Fruit fly (Drosophila melanogaster) whole organism, embryonic: Measurements from ENCODE around the gene CG32299.

Experiments
- Antp ChIP-seq: fragments of 200-800 bp; sonication (Bioruptor generic); optimal IDR thresholded peaks from 3 replicates; lab custom pipeline; 2016; ENCODE audit warnings: missing biosample characterization, missing genetic modification characterization
- Asciz ChIP-seq: fragments of 200-800 bp; sonication (Bioruptor generic); optimal IDR thresholded peaks from 2 replicates; lab custom pipeline; 2017; ENCODE audit warnings: missing biosample characterization, mild to moderate bottlenecking, missing genetic modification characterization, missing genetic modification reagents
- B-H2 ChIP-seq: fragments of 200-800 bp; sonication (Bioruptor generic); optimal IDR thresholded peaks from 2 replicates; lab custom pipeline; 2018; ENCODE audit warnings: missing biosample characterization, mild to moderate bottlenecking, missing genetic modification characterization
- Blimp-1 ChIP-seq: fragments of 200-800 bp; sonication (Bioruptor generic); optimal IDR thresholded peaks from 3 replicates; lab custom pipeline; 2018; ENCODE audit warnings: missing biosample characterization, missing genetic modification characterization, mild to moderate bottlenecking, moderate library complexity, missing genetic modification reagents
- CG10209 ChIP-seq: fragments of 200-800 bp; sonication (Bioruptor generic); optimal IDR thresholded peaks from 3 replicates; lab custom pipeline; 2017; ENCODE audit warnings: missing biosample characterization, mild to moderate bottlenecking, missing genetic modification characterization, missing genetic modification reagents
- CG11456 ChIP-seq: fragments of 200-800 bp; sonication (Bioruptor generic); IDR thresholded peaks from 3 replicates; pipeline ENCODE4 v1.3.6; 2022; ENCODE audit warnings: missing biosample characterization, missing genetic modification characterization
- CG17802 ChIP-seq: fragments of 200-800 bp; sonication (Bioruptor generic); optimal IDR thresholded peaks from 2 replicates; lab custom pipeline; 2018; ENCODE audit warnings: missing biosample characterization, mild to moderate bottlenecking, missing genetic modification characterization, moderate library complexity
- CG18011 ChIP-seq: fragments of 200-800 bp; sonication (Bioruptor generic); optimal IDR thresholded peaks from 2 replicates; lab custom pipeline; 2017; ENCODE audit warnings: missing biosample characterization, missing genetic modification characterization, mild to moderate bottlenecking, moderate library complexity, missing genotype
- CG32532 ChIP-seq: fragments of 200-800 bp; sonication (Bioruptor generic); IDR thresholded peaks from 2 replicates; pipeline ENCODE4 v1.3.6; 2022; ENCODE audit warnings: missing biosample characterization, missing genetic modification characterization
- CG32772 ChIP-seq: fragments of 200-800 bp; sonication (Bioruptor generic); IDR thresholded peaks from 2 replicates; pipeline ENCODE4 v1.3.6; 2022; ENCODE audit warnings: missing biosample characterization, missing genetic modification characterization
- CG3726 ChIP-seq: fragments of 200-800 bp; sonication (Bioruptor generic); IDR thresholded peaks from 3 replicates; pipeline ENCODE4, ENCODE4 v1.3.6; 2022; ENCODE audit warnings: missing biosample characterization, missing genetic modification characterization
- CG4404 ChIP-seq: fragments of 200-800 bp; sonication (Bioruptor generic); IDR thresholded peaks from 2 replicates; pipeline ENCODE4 v1.3.6; 2022; ENCODE audit warnings: missing biosample characterization, missing genetic modification characterization
- CG9609 ChIP-seq: fragments of 200-800 bp; sonication (Bioruptor generic); optimal IDR thresholded peaks from 3 replicates; lab custom pipeline; 2016; ENCODE audit warnings: missing biosample characterization, missing genetic modification characterization
- CG9876 ChIP-seq: fragments of 200-800 bp; sonication (Bioruptor generic); optimal IDR thresholded peaks from 2 replicates; lab custom pipeline; 2016; ENCODE audit warnings: missing biosample characterization, missing genetic modification characterization
- CrebB ChIP-seq: fragments of 200-800 bp; sonication (Bioruptor generic); optimal IDR thresholded peaks from 3 replicates; lab custom pipeline; 2018; ENCODE audit warnings: missing biosample characterization, mild to moderate bottlenecking, missing genetic modification characterization
- D19A ChIP-seq: fragments of 200-800 bp; optimal IDR thresholded peaks from 3 replicates; lab custom pipeline; 2019; ENCODE audit warnings: missing biosample characterization, mild to moderate bottlenecking, missing genetic modification characterization, moderate library complexity
- E2f2 ChIP-seq: fragments of 200-800 bp; sonication (Bioruptor generic); IDR thresholded peaks from 2 replicates; pipeline ENCODE4 v1.3.6; 2022; ENCODE audit warnings: missing biosample characterization, missing genetic modification characterization
- Ets65A ChIP-seq: fragments of 200-800 bp; sonication (Bioruptor generic); peaks from one replicate; lab custom pipeline; 2016; ENCODE audit warnings: missing biosample characterization, missing genetic modification characterization
- GATAe ChIP-seq: fragments of 200-800 bp; sonication (Bioruptor generic); conservative IDR thresholded peaks from 2 replicates; pipeline ENCODE4 v1.3.6; 2022; ENCODE audit warnings: missing biosample characterization, missing genetic modification characterization
- Gug ChIP-seq: fragments of 200-800 bp; sonication (Bioruptor generic); IDR thresholded peaks from 4 replicates; pipeline ENCODE4 v1.3.6; 2022; ENCODE audit warnings: missing biosample characterization, missing genetic modification characterization
- H15 ChIP-seq: fragments of 200-800 bp; sonication (Bioruptor generic); IDR thresholded peaks from 3 replicates; pipeline ENCODE4 v1.3.6; 2022; ENCODE audit warnings: missing biosample characterization, missing genetic modification characterization
- HLH54F ChIP-seq: fragments of 200-800 bp; sonication (Bioruptor generic); optimal IDR thresholded peaks from 3 replicates; lab custom pipeline; 2016; ENCODE audit warnings: missing biosample characterization, missing genetic modification characterization
- Med ChIP-seq: fragments of 200-800 bp; sonication (Bioruptor generic); peaks from one replicate; lab custom pipeline; 2016; ENCODE audit warnings: missing biosample characterization, missing genetic modification characterization, mild to moderate bottlenecking, inconsistent platforms, moderate library complexity
- Pdp1 ChIP-seq, 2 experiments: fragments of 200-800 bp; sonication (Bioruptor generic); optimal IDR thresholded peaks; 3 replicates each; lab custom pipeline; 2016; ENCODE audit warnings: missing biosample characterization in 2 of 2, missing genetic modification characterization in 2 of 2, mild to moderate bottlenecking in 1 of 2, moderate library complexity in 1 of 2
- Side ChIP-seq: fragments of 200-800 bp; sonication (Bioruptor generic); optimal IDR thresholded peaks from 2 replicates; lab custom pipeline; 2016; ENCODE audit warnings: missing biosample characterization, missing genetic modification characterization
- Six4 ChIP-seq: fragments of 200-800 bp; sonication (Bioruptor generic); optimal IDR thresholded peaks from 2 replicates; lab custom pipeline; 2016; ENCODE audit warnings: missing biosample characterization, missing genetic modification characterization
- Sox102F ChIP-seq: fragments of 200-800 bp; sonication (Bioruptor generic); optimal IDR thresholded peaks from 2 replicates; lab custom pipeline; 2018; ENCODE audit warnings: missing biosample characterization, mild to moderate bottlenecking, missing genetic modification characterization, moderate library complexity
- abd-A ChIP-seq: fragments of 200-800 bp; sonication (Bioruptor generic); optimal IDR thresholded peaks from 3 replicates; lab custom pipeline; 2019; ENCODE audit warnings: missing biosample characterization, mild to moderate bottlenecking, missing genetic modification characterization, moderate library complexity
- bsh ChIP-seq, 2 experiments: fragments of 200-800 bp; sonication (Bioruptor generic); optimal IDR thresholded peaks; 2 replicates each; lab custom pipeline; 2017 to 2018; ENCODE audit warnings: mild to moderate bottlenecking in 2 of 2, missing biosample characterization in 2 of 2, missing genetic modification characterization in 2 of 2, moderate library complexity in 1 of 2
- cad ChIP-seq: fragments of >200 bp; optimal IDR thresholded peaks from 2 replicates; lab custom pipeline; 2017; ENCODE audit warnings: missing biosample characterization, missing genetic modification characterization
- cg ChIP-seq: fragments of 200-800 bp; sonication (Bioruptor generic); optimal IDR thresholded peaks from 3 replicates; lab custom pipeline; 2019; ENCODE audit warnings: missing biosample characterization, mild to moderate bottlenecking, missing genetic modification characterization, moderate library complexity
- crp ChIP-seq, 2 experiments: fragments of 200-800 bp; sonication (Bioruptor generic); optimal IDR thresholded peaks; 2 replicates in 1 of 2; 3 replicates in 1 of 2; lab custom pipeline; 2017; ENCODE audit warnings: missing biosample characterization in 2 of 2, missing genetic modification characterization in 2 of 2, mild to moderate bottlenecking in 1 of 2, moderate library complexity in 1 of 2
- dan ChIP-seq: fragments of 200-800 bp; sonication (Bioruptor generic); IDR thresholded peaks from 2 replicates; pipeline ENCODE4 v1.3.6; 2022; ENCODE audit warnings: missing biosample characterization, missing genetic modification characterization
- dysf ChIP-seq: fragments of 200-800 bp; sonication (Bioruptor generic); IDR thresholded peaks from 3 replicates; pipeline ENCODE4 v1.3.6; 2022; ENCODE audit warnings: missing biosample characterization, missing genetic modification characterization
- eyg ChIP-seq: fragments of 200-800 bp; sonication (Bioruptor generic); optimal IDR thresholded peaks from 3 replicates; lab custom pipeline; 2016; ENCODE audit warnings: missing biosample characterization, missing genetic modification characterization
- grn ChIP-seq: fragments of 200-800 bp; sonication (Bioruptor generic); optimal IDR thresholded peaks from 3 replicates; lab custom pipeline; 2017; ENCODE audit warnings: missing biosample characterization, missing genetic modification characterization
- ham ChIP-seq: fragments of 200-800 bp; sonication (Bioruptor generic); IDR thresholded peaks from 2 replicates; pipeline ENCODE4 v1.3.6; 2022; ENCODE audit warnings: missing biosample characterization, missing genetic modification characterization
- hb ChIP-seq: fragments of 200-800 bp; sonication (Bioruptor generic); IDR thresholded peaks from 3 replicates; pipeline ENCODE4 v1.3.6; 2022; ENCODE audit warnings: missing biosample characterization, missing genetic modification characterization; ENCODE audit not compliant: partially characterized antibody
- jumu ChIP-seq: fragments of 200-800 bp; sonication (Bioruptor generic); optimal IDR thresholded peaks from 3 replicates; lab custom pipeline; 2016; ENCODE audit warnings: missing biosample characterization, missing genetic modification characterization
- klu ChIP-seq: fragments of 200-800 bp; sonication (Bioruptor generic); IDR thresholded peaks from 2 replicates; pipeline ENCODE4 v1.3.6; 2022; ENCODE audit warnings: missing biosample characterization, missing genetic modification characterization
- oc ChIP-seq: fragments of 200-800 bp; sonication (Bioruptor generic); optimal IDR thresholded peaks from 2 replicates; lab custom pipeline; 2018; ENCODE audit warnings: missing biosample characterization, mild to moderate bottlenecking, missing genetic modification characterization, moderate library complexity
- pb ChIP-seq: fragments of 200-800 bp; sonication (Bioruptor generic); optimal IDR thresholded peaks from 3 replicates; lab custom pipeline; 2016; ENCODE audit warnings: missing biosample characterization, missing genetic modification characterization
- pum ChIP-seq: fragments of 200-800 bp; sonication (Bioruptor generic); optimal IDR thresholded peaks from 2 replicates; lab custom pipeline; 2016; ENCODE audit warnings: missing biosample characterization, missing genetic modification characterization
- tin ChIP-seq: fragments of 200-800 bp; sonication (Bioruptor generic); optimal IDR thresholded peaks from 3 replicates; lab custom pipeline; 2016; ENCODE audit warnings: missing biosample characterization, missing genetic modification characterization
- ttk ChIP-seq: fragments of 200-800 bp; sonication (Bioruptor generic); IDR thresholded peaks from 2 replicates; pipeline ENCODE4 v2.1.2; 2022; ENCODE audit warnings: missing biosample characterization, missing genetic modification characterization
- twi ChIP-seq: fragments of 200-800 bp; optimal IDR thresholded peaks from 2 replicates; lab custom pipeline; 2019; ENCODE audit warnings: missing biosample characterization, mild to moderate bottlenecking, missing genetic modification characterization, moderate library complexity
- vnd ChIP-seq: fragments of 200-800 bp; sonication (Bioruptor generic); IDR thresholded peaks from 3 replicates; pipeline ENCODE4 v1.3.6; 2022; ENCODE audit warnings: missing biosample characterization, missing genetic modification characterization; ENCODE audit not compliant: partially characterized antibody
- zen ChIP-seq: fragments of 200-800 bp; sonication (Bioruptor generic); optimal IDR thresholded peaks from 3 replicates; lab custom pipeline; 2018; ENCODE audit warnings: missing biosample characterization, mild to moderate bottlenecking, missing genetic modification characterization, moderate library complexity

Gene CG32299

dm6 chr3L:2437571-2437970, 46.8 kb upstream of the CG32299 start:
- no peak for TF ChIP-seq klu
- TF ChIP-seq HLH54F (GFP tag; lab: Kevin White, UChicago) = no peak
- TF ChIP-seq E2f2 (GFP tag; lab: Robert Waterston, UW) = no peak
- no peak for TF ChIP-seq CG18011
- no peak for TF ChIP-seq Gug (GFP tag; lab: Robert Waterston, UW)
- peak; percentile 22 for TF ChIP-seq Ets65A (GFP tag; lab: Kevin White, UChicago)
- TF ChIP-seq pb (GFP tag; lab: Kevin White, UChicago) = no peak
- no peak for TF ChIP-seq CG32772
- peak; percentile 48 for TF ChIP-seq twi (tag; lab: Kevin White, UChicago)
- no peak for TF ChIP-seq CG10209 (GFP tag; lab: Kevin White, UChicago)
- no peak for TF ChIP-seq Asciz (GFP tag; lab: Kevin White, UChicago)
- no peak for TF ChIP-seq Antp (GFP tag; lab: Kevin White, UChicago)
- no peak for TF ChIP-seq bsh (GFP tag; optimal IDR thresholded peaks at IDR 0.05; lab: Kevin White, UChicago)
- no peak for TF ChIP-seq hb
- TF ChIP-seq cg = no peak
- TF ChIP-seq CG11456 (GFP tag; lab: Robert Waterston, UW) = no peak
- no peak for TF ChIP-seq CG17802 (tag; lab: Kevin White, UChicago)
- no peak for TF ChIP-seq pum
- no peak for TF ChIP-seq CG32532
- no peak for TF ChIP-seq D19A (tag; lab: Kevin White, UChicago)
- no peak for TF ChIP-seq crp (GFP tag; optimal IDR thresholded peaks at IDR 0.05; lab: Kevin White, UChicago)
- TF ChIP-seq B-H2 (GFP tag; lab: Kevin White, UChicago) = no peak
- TF ChIP-seq CG3726 (GFP tag; lab: Robert Waterston, UW) = no peak
- TF ChIP-seq tin (GFP tag; lab: Kevin White, UChicago) = no peak
- no peak for TF ChIP-seq Side (GFP tag; lab: Kevin White, UChicago)
- TF ChIP-seq abd-A (tag; lab: Kevin White, UChicago) = peak; percentile 38
- peak; percentile 51 for TF ChIP-seq zen (tag; lab: Kevin White, UChicago)
- no peak for TF ChIP-seq GATAe (GFP tag; lab: Robert Waterston, UW)
- peak; percentile 95 for TF ChIP-seq Blimp-1 (GFP tag; lab: Kevin White, UChicago)

- no peak for TF ChIP-seq vnd (GFP tag; lab: Robert Waterston, UW)
- TF ChIP-seq dysf (GFP tag; lab: Robert Waterston, UW) = no peak
- TF ChIP-seq Pdp1 (GFP tag; optimal IDR thresholded peaks at IDR 0.05; lab: Kevin White, UChicago) = peak in 1 of 2 experiments; percentile 76
- TF ChIP-seq CG9609 (GFP tag; lab: Kevin White, UChicago) = no peak
- TF ChIP-seq Six4 (GFP tag; lab: Kevin White, UChicago) = no peak
- TF ChIP-seq jumu (GFP tag; lab: Kevin White, UChicago) = no peak
- no peak for TF ChIP-seq eyg (GFP tag; lab: Kevin White, UChicago)
- no peak for TF ChIP-seq Med
- no peak for TF ChIP-seq CrebB (tag; lab: Kevin White, UChicago)
- TF ChIP-seq Antp (GFP tag; lab: Kevin White, UChicago) = no peak
- TF ChIP-seq Sox102F (GFP tag; lab: Kevin White, UChicago) = peak; percentile 4
- TF ChIP-seq ttk (GFP tag; lab: Robert Waterston, UW) = no peak
- TF ChIP-seq Side (GFP tag; lab: Kevin White, UChicago) = no peak
- no peak for TF ChIP-seq dan
- no peak for TF ChIP-seq twi (tag; lab: Kevin White, UChicago)
- TF ChIP-seq CG9876 (GFP tag; lab: Kevin White, UChicago) = no peak
- TF ChIP-seq grn = peak; percentile 55
- no peak for TF ChIP-seq cad
- TF ChIP-seq oc (tag; lab: Kevin White, UChicago) = peak; percentile 91
- TF ChIP-seq H15 (GFP tag; lab: Robert Waterston, UW) = no peak
- no peak for TF ChIP-seq CG4404 (GFP tag; lab: Robert Waterston, UW)
- TF ChIP-seq ham (GFP tag; lab: Robert Waterston, UW) = no peak
These were observed 46.1 kb upstream of the CG32299 start for dm6 chr3L:2436754-2437335.
